Worm (Caenorhabditis elegans) whole organism, early embryonic: ENCODE data around the gene grl-7.

Experiments used
- B0310.2 ChIP-seq: sonication (generic microtip); optimal IDR thresholded peaks from 2 replicates; lab custom pipeline; 2016; ENCODE audit warnings: mild to moderate bottlenecking, missing genetic modification characterization, missing compliant biosample characterization
- F13C5.2 ChIP-seq: sonication (generic microtip); optimal IDR thresholded peaks from 2 replicates; lab custom pipeline; 2017; ENCODE audit warnings: mild to moderate bottlenecking, missing genetic modification characterization, inconsistent platforms, missing compliant biosample characterization
- aly-1 ChIP-seq: sonication (generic microtip); optimal IDR thresholded peaks from 2 replicates; lab custom pipeline; 2016; ENCODE audit warnings: missing genetic modification characterization, missing compliant biosample characterization
- ama-1 ChIP-seq: fragments of 150-350 bp; optimal IDR thresholded peaks from 2 replicates; lab custom pipeline; 2014
- ceh-13 ChIP-seq: fragments of 200-800 bp; sonication (Bioruptor generic); optimal IDR thresholded peaks from 2 replicates; lab custom pipeline; 2018; ENCODE audit warnings: mild to moderate bottlenecking, missing genetic modification characterization, missing compliant biosample characterization
- ceh-36 ChIP-seq: sonication (generic microtip); optimal IDR thresholded peaks from 2 replicates; lab custom pipeline; 2016; ENCODE audit warnings: missing genetic modification characterization, inconsistent platforms, missing compliant biosample characterization
- ets-7 ChIP-seq: sonication (generic microtip); optimal IDR thresholded peaks from 2 replicates; lab custom pipeline; 2016; ENCODE audit warnings: missing genotype, missing genetic modification characterization, missing compliant biosample characterization
- hmbx-1 ChIP-seq: sonication (generic microtip); optimal IDR thresholded peaks from 2 replicates; lab custom pipeline; 2016; ENCODE audit warnings: mild to moderate bottlenecking, missing genetic modification characterization, missing compliant biosample characterization
- hnd-1 ChIP-seq: sonication (generic microtip); optimal IDR thresholded peaks from 2 replicates; lab custom pipeline; 2016; ENCODE audit warnings: missing genetic modification characterization, missing compliant biosample characterization
- scrt-1 ChIP-seq: fragments of 200-800 bp; sonication (Bioruptor generic); IDR thresholded peaks from 2 replicates; pipeline ENCODE4 v1.3.6; 2022; ENCODE audit warnings: missing genetic modification characterization, missing compliant biosample characterization
- tbx-11 ChIP-seq: fragments of 200-800 bp; sonication (Bioruptor generic); IDR thresholded peaks from 2 replicates; pipeline ENCODE4 v1.3.6; 2022; ENCODE audit warnings: missing genetic modification characterization, missing compliant biosample characterization
- tra-4 ChIP-seq: sonication (generic microtip); optimal IDR thresholded peaks from 2 replicates; lab custom pipeline; 2017; ENCODE audit warnings: missing genetic modification characterization, missing compliant biosample characterization

DNA sequence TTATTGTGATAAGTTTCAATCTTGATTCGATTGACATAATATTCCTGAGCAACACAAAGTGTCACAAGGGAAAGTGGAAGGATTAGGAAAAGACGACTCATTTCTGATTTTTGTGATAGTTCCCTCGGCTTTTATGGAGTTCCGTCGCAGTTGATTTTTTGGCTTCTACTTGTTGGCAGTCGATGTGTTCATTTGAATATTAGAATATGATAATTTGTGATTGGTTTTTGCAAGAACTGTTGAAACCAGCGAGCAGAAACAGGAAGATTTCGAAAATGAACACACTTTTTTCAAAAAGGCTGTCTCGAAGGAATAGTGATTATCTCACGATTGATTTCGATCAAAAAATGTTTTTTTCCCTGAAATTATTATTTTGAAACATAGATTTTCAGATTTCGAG is 12.6 kb downstream of the grl-7 start, which contains the start of gene T02E9.6:
- no peak for TF ChIP-seq hnd-1 (tag; lab: Kevin White, UChicago)
- TF ChIP-seq ama-1 (lab: Kevin White, UChicago): no peak
- no peak for TF ChIP-seq ets-7 (tag; lab: Kevin White, UChicago)
- TF ChIP-seq F13C5.2 (tag; lab: Kevin White, UChicago): no peak
- TF ChIP-seq hmbx-1 (tag; lab: Kevin White, UChicago): no peak
- no peak for TF ChIP-seq B0310.2 (tag; lab: Kevin White, UChicago)
- no peak for TF ChIP-seq ceh-36 (tag; lab: Kevin White, UChicago)
- TF ChIP-seq ceh-13 (GFP tag; lab: Kevin White, UChicago): no peak
- no peak for TF ChIP-seq tra-4 (tag; lab: Kevin White, UChicago)
- TF ChIP-seq aly-1 (tag; lab: Kevin White, UChicago): no peak
- TF ChIP-seq scrt-1 (GFP tag; lab: Robert Waterston, UW): no peak
- TF ChIP-seq tbx-11 (GFP tag; lab: Robert Waterston, UW): no peak
